Fruit fly (Drosophila melanogaster) whole organism, prepupa: ENCODE results near the gene CG43402.

Experiments
- Blimp-1 ChIP-seq: fragments of 200-800 bp; sonication (Bioruptor generic); optimal IDR thresholded peaks from 3 replicates; lab custom pipeline; 2017; ENCODE audit warnings: missing biosample characterization, missing genetic modification characterization, mild to moderate bottlenecking, moderate library complexity, missing genetic modification reagents
- CG10669 ChIP-seq: fragments of 200-800 bp; sonication (Bioruptor generic); optimal IDR thresholded peaks from 3 replicates; lab custom pipeline; 2018; ENCODE audit warnings: missing biosample characterization, mild to moderate bottlenecking, missing genetic modification characterization, moderate library complexity
- CG11294 ChIP-seq: fragments of 200-800 bp; sonication (Bioruptor generic); IDR thresholded peaks from 2 replicates; pipeline ENCODE4 v1.3.6; 2022; ENCODE audit warnings: missing biosample characterization, missing genetic modification characterization
- CG11762 ChIP-seq: fragments of 200-800 bp; sonication (Bioruptor generic); optimal IDR thresholded peaks from 3 replicates; lab custom pipeline; 2016; ENCODE audit warnings: missing biosample characterization, missing genetic modification characterization; ENCODE audit not compliant: insufficient read depth
- CG15336 ChIP-seq: fragments of 200-800 bp; sonication (Bioruptor generic); IDR thresholded peaks from 2 replicates; pipeline ENCODE4 v1.3.6; 2022; ENCODE audit warnings: missing biosample characterization, missing genetic modification characterization
- CG1621 ChIP-seq: fragments of 200-800 bp; sonication (Bioruptor generic); optimal IDR thresholded peaks from 3 replicates; lab custom pipeline; 2018; ENCODE audit warnings: missing biosample characterization, mild to moderate bottlenecking, missing genetic modification characterization
- CG31627 ChIP-seq: fragments of 200-800 bp; sonication (Bioruptor generic); optimal IDR thresholded peaks from 3 replicates; lab custom pipeline; 2016; ENCODE audit warnings: missing biosample characterization, missing genetic modification characterization
- CG32006 ChIP-seq: fragments of 200-800 bp; sonication (Bioruptor generic); optimal IDR thresholded peaks from 3 replicates; lab custom pipeline; 2017; ENCODE audit warnings: missing biosample characterization, mild to moderate bottlenecking, missing genetic modification characterization
- CG34406 ChIP-seq: fragments of 200-800 bp; sonication (Bioruptor generic); optimal IDR thresholded peaks from 3 replicates; lab custom pipeline; 2016; ENCODE audit warnings: missing biosample characterization, missing genetic modification characterization
- CG6163 ChIP-seq: fragments of 200-800 bp; sonication (Bioruptor generic); IDR thresholded peaks from 3 replicates; pipeline ENCODE4 v1.3.6; 2022; ENCODE audit warnings: missing biosample characterization, missing genetic modification characterization
- CG6276 ChIP-seq: fragments of 200-800 bp; sonication (Bioruptor generic); optimal IDR thresholded peaks from 2 replicates; lab custom pipeline; 2017; ENCODE audit warnings: missing biosample characterization, mild to moderate bottlenecking, missing genetic modification characterization
- CG6854 ChIP-seq: fragments of 200-800 bp; sonication (Bioruptor generic); optimal IDR thresholded peaks from 2 replicates; lab custom pipeline; 2017; ENCODE audit warnings: missing biosample characterization, mild to moderate bottlenecking, missing genetic modification characterization
- CG8119 ChIP-seq: fragments of 200-800 bp; sonication (Bioruptor generic); IDR thresholded peaks from 3 replicates; pipeline ENCODE4 v1.3.6; 2022; ENCODE audit warnings: missing biosample characterization, missing genetic modification characterization
- CG8632 ChIP-seq: fragments of 200-800 bp; sonication (Bioruptor generic); optimal IDR thresholded peaks from 3 replicates; lab custom pipeline; 2016; ENCODE audit warnings: missing biosample characterization, missing genetic modification characterization
- CG9139 ChIP-seq: fragments of 200-800 bp; sonication (Bioruptor generic); optimal IDR thresholded peaks from 3 replicates; lab custom pipeline; 2017; ENCODE audit warnings: missing biosample characterization, mild to moderate bottlenecking, missing genetic modification characterization
- Eip78C ChIP-seq: fragments of 200-800 bp; sonication (Bioruptor generic); peaks from one replicate; lab custom pipeline; 2016; ENCODE audit warnings: missing biosample characterization, missing genetic modification characterization
- Eip93F ChIP-seq: fragments of 200-800 bp; sonication (Bioruptor generic); optimal IDR thresholded peaks from 2 replicates; lab custom pipeline; 2016; ENCODE audit warnings: missing biosample characterization, mild to moderate bottlenecking, missing genetic modification characterization
- Ets96B ChIP-seq: fragments of 200-800 bp; optimal IDR thresholded peaks from 2 replicates; lab custom pipeline; 2019; ENCODE audit warnings: missing biosample characterization, mild to moderate bottlenecking, missing genetic modification characterization, moderate library complexity
- Gug ChIP-seq: fragments of 200-800 bp; sonication (Bioruptor generic); IDR thresholded peaks from 2 replicates; pipeline ENCODE4 v1.3.6; 2022; ENCODE audit warnings: missing biosample characterization, missing genetic modification characterization
- Hr38 ChIP-seq: sonication (Bioruptor generic); optimal IDR thresholded peaks from 2 replicates; lab custom pipeline; 2016; ENCODE audit warnings: missing biosample characterization, missing genetic modification characterization
- Hr39 ChIP-seq: fragments of 200-800 bp; sonication (Bioruptor generic); optimal IDR thresholded peaks from 2 replicates; lab custom pipeline; 2016; ENCODE audit warnings: missing biosample characterization, missing genetic modification characterization
- Hr4 ChIP-seq: fragments of 200-800 bp; sonication (Bioruptor generic); optimal IDR thresholded peaks from 3 replicates; lab custom pipeline; 2016; ENCODE audit warnings: missing biosample characterization, missing genetic modification characterization
- OdsH ChIP-seq: fragments of 200-800 bp; sonication (Bioruptor generic); optimal IDR thresholded peaks from 3 replicates; lab custom pipeline; 2016; ENCODE audit warnings: missing biosample characterization, missing genetic modification characterization
- Sox102F ChIP-seq: fragments of 200-800 bp; sonication (Bioruptor generic); optimal IDR thresholded peaks from 2 replicates; lab custom pipeline; 2016; ENCODE audit warnings: missing biosample characterization, mild to moderate bottlenecking, missing genetic modification characterization
- Sox15 ChIP-seq: fragments of 200-800 bp; sonication (Bioruptor generic); optimal IDR thresholded peaks from 3 replicates; lab custom pipeline; 2016; ENCODE audit warnings: missing biosample characterization, missing genetic modification characterization
- achi ChIP-seq: fragments of 200-800 bp; sonication (Bioruptor generic); optimal IDR thresholded peaks from 3 replicates; lab custom pipeline; 2016; ENCODE audit warnings: missing biosample characterization, missing genetic modification characterization
- cyc ChIP-seq: fragments of 200-800 bp; sonication (Bioruptor generic); optimal IDR thresholded peaks from 3 replicates; lab custom pipeline; 2016; ENCODE audit warnings: missing biosample characterization, missing genetic modification characterization
- dac ChIP-seq: fragments of 200-800 bp; sonication (Bioruptor generic); optimal IDR thresholded peaks from 2 replicates; lab custom pipeline; 2017; ENCODE audit warnings: missing biosample characterization, mild to moderate bottlenecking, missing genetic modification characterization
- eg ChIP-seq: fragments of 200-800 bp; sonication (Bioruptor generic); IDR thresholded peaks from 3 replicates; pipeline ENCODE4 v1.3.6; 2022; ENCODE audit warnings: missing biosample characterization, missing genetic modification characterization
- fkh ChIP-seq: fragments of 200-800 bp; sonication (Bioruptor generic); optimal IDR thresholded peaks from 3 replicates; lab custom pipeline; 2017; ENCODE audit warnings: missing biosample characterization, mild to moderate bottlenecking, missing genetic modification characterization, moderate library complexity
- lz ChIP-seq: fragments of 200-800 bp; sonication (Bioruptor generic); optimal IDR thresholded peaks from 3 replicates; lab custom pipeline; 2016; ENCODE audit warnings: missing biosample characterization, missing genetic modification characterization
- net ChIP-seq: fragments of 200-800 bp; sonication (Bioruptor generic); optimal IDR thresholded peaks from 3 replicates; lab custom pipeline; 2016; ENCODE audit warnings: missing biosample characterization, missing genetic modification characterization
- pdm3 ChIP-seq: fragments of 200-800 bp; sonication (Bioruptor generic); optimal IDR thresholded peaks from 3 replicates; lab custom pipeline; 2016; ENCODE audit warnings: missing biosample characterization, missing genetic modification characterization
- ss ChIP-seq, 2 experiments: fragments of 200-800 bp; sonication (Bioruptor generic); optimal IDR thresholded peaks; 2 replicates in 1 of 2; 3 replicates in 1 of 2; lab custom pipeline; 2017 to 2018; ENCODE audit warnings: mild to moderate bottlenecking in 2 of 2, missing biosample characterization in 2 of 2, missing genetic modification characterization in 2 of 2, moderate library complexity in 1 of 2
- svp ChIP-seq: fragments of 200-800 bp; sonication (Bioruptor generic); peaks from one replicate; lab custom pipeline; 2016; ENCODE audit warnings: missing biosample characterization, missing genetic modification characterization
- topi ChIP-seq: fragments of 200-800 bp; sonication (Bioruptor generic); optimal IDR thresholded peaks from 3 replicates; lab custom pipeline; 2016; ENCODE audit warnings: missing biosample characterization, missing genetic modification characterization
- vri ChIP-seq: fragments of 200-800 bp; sonication (Bioruptor generic); optimal IDR thresholded peaks from 3 replicates; lab custom pipeline; 2016; ENCODE audit warnings: missing biosample characterization, mild to moderate bottlenecking, missing genetic modification characterization

The CG43402 gene

DNA sequence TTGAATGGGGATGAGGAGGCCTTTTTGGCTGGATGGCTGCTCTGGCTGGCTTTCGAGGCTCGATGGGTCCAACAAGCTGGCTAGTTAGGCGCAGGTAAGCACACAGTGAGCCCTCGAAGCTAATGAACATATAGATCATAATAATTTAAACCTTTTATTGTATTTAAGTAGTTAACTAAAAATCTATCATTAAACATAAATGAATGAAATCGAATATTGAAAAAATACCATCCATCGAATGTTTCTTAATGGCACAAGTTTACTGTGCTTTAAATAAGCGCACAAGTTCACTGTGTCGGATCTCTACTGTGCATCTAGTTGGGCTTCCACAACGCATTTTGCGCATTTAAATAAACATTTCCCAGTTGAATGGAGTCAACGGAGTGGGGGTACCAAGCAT, 16.9 kb downstream of the CG43402 start (continued):
- TF ChIP-seq Gug (GFP tag; lab: Robert Waterston, UW) (peak; percentile 13; the same call in 1 of the 2 replicates), CG34406 (GFP tag; lab: Kevin White, UChicago) (peak; percentile 20), Hr38 (GFP tag; lab: Kevin White, UChicago) (no peak), pdm3 (GFP tag; lab: Kevin White, UChicago) (peak; percentile 8), Eip78C (GFP tag; lab: Kevin White, UChicago) (peak; percentile 86), CG10669 (GFP tag; lab: Kevin White, UChicago) (peak; percentile 56), topi (GFP tag; lab: Kevin White, UChicago) (peak; percentile 3), Ets96B (peak; percentile 69), ss (GFP tag; optimal IDR thresholded peaks at IDR 0.05; lab: Kevin White, UChicago) (peak; percentile 4 to 59), CG15336 (peak; percentile 61)

DNA sequence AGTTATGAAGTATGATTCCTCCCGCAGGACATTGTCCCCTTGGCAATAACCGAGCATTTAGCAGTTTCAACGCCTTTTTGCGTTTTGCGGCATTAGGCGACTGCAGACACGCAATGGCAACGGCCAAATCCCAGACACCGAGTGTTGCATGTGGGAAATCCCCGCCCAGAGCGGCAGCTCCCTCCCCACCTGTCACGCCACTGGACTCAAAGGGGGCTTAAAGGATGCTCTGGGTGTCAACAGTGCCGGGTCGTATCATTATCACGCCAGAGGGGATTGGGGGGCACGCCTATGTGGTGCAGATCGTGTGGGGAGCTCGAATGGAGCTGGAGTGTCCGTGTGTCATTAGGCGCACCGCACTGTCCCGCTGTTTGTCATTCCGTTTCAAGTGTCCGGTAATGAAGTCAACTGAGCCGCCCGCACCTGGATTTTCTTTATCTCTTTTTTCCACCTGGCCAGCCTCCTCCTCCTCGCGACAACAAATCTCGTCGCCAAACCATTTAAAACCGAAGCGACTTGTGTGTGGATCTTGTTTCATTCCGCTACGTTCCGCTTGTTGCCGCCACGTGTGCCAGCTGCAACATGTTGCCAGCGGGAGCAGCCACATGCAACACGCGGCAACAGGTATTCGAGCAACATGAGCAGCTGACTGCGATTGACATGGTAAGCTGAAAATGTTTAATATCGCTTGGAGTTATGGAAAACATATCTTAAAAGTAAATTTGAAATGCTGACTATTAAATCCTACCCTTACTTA, 18.2 kb downstream of the CG43402 start:
- TF ChIP-seq CG15336: 0 out of 2 replicates have a peak, but pooled peaks have one; percentile 12
- TF ChIP-seq ss (GFP tag; optimal IDR thresholded peaks at IDR 0.05; lab: Kevin White, UChicago): peak in 1 of 2 experiments; percentile 69
- TF ChIP-seq Hr39 (GFP tag; lab: Kevin White, UChicago): no peak
- peak; percentile 45 for TF ChIP-seq Eip78C (GFP tag; lab: Kevin White, UChicago)

dm6 chr2L:1462136-1462535, 19.7 kb downstream of the CG43402 start:
- peak; percentile 62 for TF ChIP-seq svp (GFP tag; lab: Kevin White, UChicago)
- no peak for TF ChIP-seq fkh

- TF ChIP-seq CG34406 (GFP tag; lab: Kevin White, UChicago) (no peak), CG6854 (GFP tag; lab: Kevin White, UChicago) (no peak), Sox102F (GFP tag; lab: Kevin White, UChicago) (no peak), Eip78C (GFP tag; lab: Kevin White, UChicago) (peak; percentile 16), Sox15 (GFP tag; lab: Kevin White, UChicago) (no peak), cyc (GFP tag; lab: Kevin White, UChicago) (no peak), svp (GFP tag; lab: Kevin White, UChicago) (peak; percentile 14)
These were observed 21.0 kb downstream of the CG43402 start for dm6 chr2L:1463362-1463908.

DNA sequence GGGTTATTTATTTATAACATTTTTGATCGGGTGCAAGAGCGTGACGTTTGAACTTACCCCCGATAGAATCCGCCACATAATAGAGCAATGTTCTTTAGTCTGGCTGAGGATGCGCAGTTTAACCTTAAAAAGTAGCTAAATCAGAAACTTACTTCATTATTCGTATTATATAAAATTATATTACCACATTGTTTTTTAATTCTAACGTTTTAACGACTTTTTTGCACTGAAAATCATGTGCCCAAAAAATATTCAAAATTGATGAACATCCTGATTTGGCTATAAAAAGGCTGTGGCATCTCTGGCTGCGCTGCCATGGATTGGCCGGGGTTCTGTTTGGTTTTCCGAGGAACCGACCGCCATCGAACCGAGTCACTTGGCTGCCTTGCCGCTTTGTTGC, 27.6 kb downstream of the CG43402 start:
- TF ChIP-seq CG6163 (0 out of 3 replicates have a peak, but pooled peaks have one; percentile 23), Blimp-1 (GFP tag; lab: Kevin White, UChicago) (no peak), achi (GFP tag; lab: Kevin White, UChicago) (peak; percentile 11), cyc (GFP tag; lab: Kevin White, UChicago) (no peak), Eip78C (GFP tag; lab: Kevin White, UChicago) (peak; percentile 61), Ets96B (peak; percentile 27), CG11294 (GFP tag; lab: Robert Waterston, UW) (no peak)
- TF ChIP-seq, all 60 proteins: peak for 4

DNA sequence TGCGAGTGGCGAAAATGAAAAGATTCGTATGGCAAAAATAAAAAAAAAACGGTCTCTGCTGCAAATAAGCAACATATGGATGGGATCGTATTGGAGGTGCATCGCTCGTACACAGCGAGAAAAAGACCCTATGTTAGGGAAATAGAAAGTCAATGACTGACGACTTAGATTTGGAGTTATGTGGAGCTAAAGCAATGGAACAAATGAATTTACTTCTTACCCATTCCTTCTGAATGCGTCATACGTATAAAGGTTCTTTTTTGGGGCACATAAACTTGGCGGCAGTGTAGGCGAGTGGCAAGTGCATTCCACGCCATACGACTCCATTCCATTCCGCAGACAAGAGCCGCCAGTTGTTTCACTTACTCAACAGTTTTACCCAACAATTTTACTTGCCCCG, 28.3 kb downstream of the CG43402 start:
- TF ChIP-seq eg (GFP tag; lab: Robert Waterston, UW) (0 out of 3 replicates have a peak, but pooled peaks have one; percentile 47), CG11294 (GFP tag; lab: Robert Waterston, UW) (no peak), CG8119 (GFP tag; lab: Robert Waterston, UW) (peak; percentile 42; the same call in 2 of the 3 replicates), CG9139 (GFP tag; lab: Kevin White, UChicago) (peak; percentile 65), svp (GFP tag; lab: Kevin White, UChicago) (peak; percentile 89), CG31627 (GFP tag; lab: Kevin White, UChicago) (peak; percentile 78), CG8632 (GFP tag; lab: Kevin White, UChicago) (peak; percentile 74), achi (GFP tag; lab: Kevin White, UChicago) (peak; percentile 75), Hr39 (GFP tag; lab: Kevin White, UChicago) (peak; percentile 75), cyc (GFP tag; lab: Kevin White, UChicago) (peak; percentile 76), CG10669 (GFP tag; lab: Kevin White, UChicago) (peak; percentile 81), Sox102F (GFP tag; lab: Kevin White, UChicago) (peak; percentile 77), net (GFP tag; lab: Kevin White, UChicago) (peak; percentile 74), CG11762 (peak; percentile 67), vri (GFP tag; lab: Kevin White, UChicago) (peak; percentile 57), Eip93F (no peak), OdsH (peak; percentile 73), CG1621 (tag; lab: Kevin White, UChicago) (peak; percentile 76), Gug (GFP tag; lab: Robert Waterston, UW) (peak; percentile 31; the same call in 1 of the 2 replicates), CG32006 (peak; percentile 60), lz (GFP tag; lab: Kevin White, UChicago) (peak; percentile 79), CG6276 (GFP tag; lab: Kevin White, UChicago) (peak; percentile 22), dac (no peak), Hr4 (GFP tag; lab: Kevin White, UChicago) (peak; percentile 66), pdm3 (GFP tag; lab: Kevin White, UChicago) (peak; percentile 77)
